Worm (Caenorhabditis elegans): ENCODE measurements around the gene srh-102.

Gene srh-102

DNA sequence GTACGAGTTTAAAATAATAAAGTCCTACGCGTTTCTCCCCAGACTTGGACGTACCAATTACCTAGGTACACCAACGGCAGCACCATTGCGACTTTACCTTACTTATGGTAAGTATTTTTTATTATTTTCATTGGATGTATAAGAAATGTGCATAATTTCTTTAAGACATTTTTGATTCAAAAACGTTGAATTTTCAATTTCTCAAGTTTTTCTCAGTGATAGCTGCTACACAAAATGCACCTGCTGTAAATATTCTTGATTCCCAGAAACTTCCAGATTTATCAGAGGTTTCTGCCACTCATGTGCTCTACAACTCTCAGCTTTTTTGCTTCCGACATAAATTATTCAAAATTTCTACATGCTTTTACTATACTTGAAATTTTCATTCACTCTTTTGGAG, 16.7 kb upstream of the srh-102 start, which contains the start of gene srh-159:
srh-159 (plus strand) TSS at position 301 of the 400 bp plus-strand sequence.
- no peak for TF ChIP-seq ztf-29 (GFP tag; IDR thresholded peaks at IDR 0.05)
- no peak for TF ChIP-seq ztf-23 (GFP tag; IDR thresholded peaks at IDR 0.05)
- TF ChIP-seq flt-1 (GFP tag; IDR thresholded peaks at IDR 0.05), result no peak
- no peak for TF ChIP-seq cog-1 (tag; optimal IDR thresholded peaks at IDR 0.05)
- TF ChIP-seq ref-1 (GFP tag; conservative IDR thresholded peaks at IDR 0.05), result no peak
- TF ChIP-seq T22C8.4 (GFP tag; IDR thresholded peaks at IDR 0.05), result no peak
- no peak for TF ChIP-seq tab-1 (GFP tag; IDR thresholded peaks at IDR 0.05)
- no peak for TF ChIP-seq med-1 (GFP tag; optimal IDR thresholded peaks at IDR 0.05; ENCODE audit: insufficient read depth)
- TF ChIP-seq klf-2 (GFP tag; conservative IDR thresholded peaks at IDR 0.05), result no peak

DNA sequence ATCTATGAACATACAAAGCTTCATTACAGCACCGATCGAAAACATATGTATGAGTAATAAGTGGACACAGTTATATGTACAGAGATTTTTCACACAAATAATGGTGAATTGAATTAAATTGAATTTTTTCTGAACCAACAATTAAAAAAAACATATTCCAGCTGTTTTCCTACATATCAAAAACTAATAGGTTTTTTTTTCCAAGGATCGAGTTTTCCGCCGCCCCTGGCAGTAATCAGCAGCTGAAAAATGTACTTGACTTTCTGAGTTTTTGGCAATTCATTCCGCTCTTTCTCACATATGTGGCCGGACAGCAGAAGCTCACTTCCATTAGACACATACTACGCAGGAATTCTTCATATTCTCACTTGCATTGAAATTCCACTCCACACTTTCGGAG, 13.1 kb upstream of the srh-102 start, which contains the start of gene srh-174:
srh-174 (plus strand) TSS at position 301 of the 400 bp plus-strand sequence.
- TF ChIP-seq flt-1 (GFP tag; IDR thresholded peaks at IDR 0.05) (no peak), T22C8.4 (GFP tag; IDR thresholded peaks at IDR 0.05) (no peak), klf-2 (GFP tag; conservative IDR thresholded peaks at IDR 0.05) (no peak), tab-1 (GFP tag; IDR thresholded peaks at IDR 0.05) (no peak), med-1 (GFP tag; optimal IDR thresholded peaks at IDR 0.05; ENCODE audit: insufficient read depth) (no peak), ztf-29 (GFP tag; IDR thresholded peaks at IDR 0.05) (no peak), ref-1 (GFP tag; conservative IDR thresholded peaks at IDR 0.05) (no peak), ztf-23 (GFP tag; IDR thresholded peaks at IDR 0.05) (no peak)

DNA sequence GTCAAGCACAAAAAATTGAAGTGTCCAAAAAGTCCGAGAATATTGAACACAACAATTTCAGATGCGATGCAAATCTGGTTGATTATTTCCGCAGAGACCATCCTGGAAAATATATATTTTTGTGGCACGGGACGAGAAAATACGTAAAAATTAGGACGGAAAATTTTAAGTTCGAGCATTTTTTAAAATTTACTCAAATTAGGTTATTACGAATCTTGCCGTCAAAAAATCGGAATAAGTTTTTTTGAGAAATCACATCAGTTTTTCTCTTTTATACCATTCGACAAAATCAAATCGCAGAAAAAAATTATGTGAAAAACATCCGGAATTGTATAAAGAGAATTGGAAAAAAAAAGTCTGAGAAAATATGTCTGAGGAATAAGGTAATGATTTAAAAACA, 12.7 kb upstream of the srh-102 start, which contains the start of gene srsx-1:
srsx-1 (minus strand) TSS at position 101 of the 400 bp plus-strand sequence.
- TF ChIP-seq klf-2 (GFP tag; conservative IDR thresholded peaks at IDR 0.05) (no peak), ztf-29 (GFP tag; IDR thresholded peaks at IDR 0.05) (no peak), ztf-23 (GFP tag; IDR thresholded peaks at IDR 0.05) (no peak), tab-1 (GFP tag; IDR thresholded peaks at IDR 0.05) (no peak), flt-1 (GFP tag; IDR thresholded peaks at IDR 0.05) (no peak), T22C8.4 (GFP tag; IDR thresholded peaks at IDR 0.05) (no peak), med-1 (GFP tag; optimal IDR thresholded peaks at IDR 0.05; ENCODE audit: insufficient read depth) (no peak), cog-1 (tag; optimal IDR thresholded peaks at IDR 0.05) (no peak), ref-1 (GFP tag; conservative IDR thresholded peaks at IDR 0.05) (no peak)

DNA sequence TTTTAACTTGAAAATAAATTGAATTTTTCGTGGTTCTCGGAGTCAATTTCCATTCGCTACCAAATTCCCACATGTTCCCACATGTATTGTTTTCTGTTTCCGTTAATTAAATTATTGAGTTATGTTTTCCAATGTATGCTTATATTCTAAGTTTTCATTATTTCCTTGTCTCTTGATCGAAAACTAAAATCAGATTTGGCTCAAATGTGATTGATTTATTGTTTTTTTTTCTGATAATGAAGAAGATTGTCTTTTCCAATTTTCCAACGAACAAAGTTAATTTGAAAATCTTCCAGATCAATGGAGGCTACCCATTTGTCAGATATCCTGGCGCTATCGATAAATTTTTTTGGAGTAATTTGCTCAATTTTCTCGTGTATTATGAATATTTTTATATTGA, 8.4 kb upstream of the srh-102 start, which contains the start of gene srbc-25:
srbc-25 (plus strand) TSS at position 301 of the 400 bp plus-strand sequence.
- no peak for TF ChIP-seq med-1 (GFP tag; optimal IDR thresholded peaks at IDR 0.05; ENCODE audit: insufficient read depth)
- TF ChIP-seq flt-1 (GFP tag; IDR thresholded peaks at IDR 0.05), result no peak
- TF ChIP-seq T22C8.4 (GFP tag; IDR thresholded peaks at IDR 0.05), result no peak

DNA sequence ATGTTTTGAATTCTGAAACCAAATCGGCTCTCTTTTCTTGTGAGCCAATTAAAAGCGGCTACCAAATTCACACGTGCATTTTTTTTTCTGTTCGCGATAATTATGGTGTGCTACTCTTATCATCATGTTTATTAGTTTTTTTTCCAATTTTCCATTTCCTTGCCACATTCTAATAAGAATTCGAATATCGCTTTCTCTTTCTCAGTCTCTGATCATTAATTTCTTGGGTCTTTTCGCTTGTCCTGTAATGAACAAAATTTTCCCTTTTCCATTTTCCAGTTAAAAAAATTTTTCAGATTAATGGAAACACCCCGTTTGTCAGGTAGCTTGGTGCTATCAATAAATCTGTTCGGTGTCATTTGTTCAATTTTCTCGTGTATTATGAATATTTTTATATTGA, 6.2 kb upstream of the srh-102 start, which contains the start of gene srbc-26:
srbc-26 (plus strand) TSS at position 301 of the 400 bp plus-strand sequence.
- TF ChIP-seq med-1 (GFP tag; optimal IDR thresholded peaks at IDR 0.05; ENCODE audit: insufficient read depth), result no peak
- no peak for TF ChIP-seq cog-1 (tag; optimal IDR thresholded peaks at IDR 0.05)
- no peak for TF ChIP-seq tab-1 (GFP tag; IDR thresholded peaks at IDR 0.05)
- TF ChIP-seq ztf-29 (GFP tag; IDR thresholded peaks at IDR 0.05), result no peak
- no peak for TF ChIP-seq ref-1 (GFP tag; conservative IDR thresholded peaks at IDR 0.05)
- TF ChIP-seq klf-2 (GFP tag; conservative IDR thresholded peaks at IDR 0.05), result no peak
- no peak for TF ChIP-seq flt-1 (GFP tag; IDR thresholded peaks at IDR 0.05)
- no peak for TF ChIP-seq T22C8.4 (GFP tag; IDR thresholded peaks at IDR 0.05)

DNA sequence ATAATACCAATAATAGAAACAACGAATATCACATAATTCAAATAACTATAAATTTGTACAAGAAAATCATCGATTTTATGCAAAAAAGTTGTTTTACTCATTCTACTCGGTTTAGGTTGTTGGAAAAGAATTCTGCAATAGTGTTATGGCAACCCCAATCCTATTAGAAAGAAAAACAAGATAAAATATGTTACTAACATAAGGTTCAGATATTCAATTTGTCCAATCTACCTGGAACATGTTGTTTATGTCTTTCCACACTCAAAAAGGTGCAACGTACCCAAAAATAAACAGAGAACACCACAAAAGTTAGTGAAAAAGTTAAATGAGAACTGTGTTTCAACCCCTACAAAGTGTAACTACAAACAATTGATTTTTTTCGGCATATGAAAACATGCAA, 5.5 kb upstream of the srh-102 start, which contains the start of gene srw-51:
srw-51 (minus strand) TSS at position 101 of the 400 bp plus-strand sequence.
- TF ChIP-seq cog-1 (tag; optimal IDR thresholded peaks at IDR 0.05), result no peak
- no peak for TF ChIP-seq klf-2 (GFP tag; conservative IDR thresholded peaks at IDR 0.05)
- no peak for TF ChIP-seq flt-1 (GFP tag; IDR thresholded peaks at IDR 0.05)

DNA sequence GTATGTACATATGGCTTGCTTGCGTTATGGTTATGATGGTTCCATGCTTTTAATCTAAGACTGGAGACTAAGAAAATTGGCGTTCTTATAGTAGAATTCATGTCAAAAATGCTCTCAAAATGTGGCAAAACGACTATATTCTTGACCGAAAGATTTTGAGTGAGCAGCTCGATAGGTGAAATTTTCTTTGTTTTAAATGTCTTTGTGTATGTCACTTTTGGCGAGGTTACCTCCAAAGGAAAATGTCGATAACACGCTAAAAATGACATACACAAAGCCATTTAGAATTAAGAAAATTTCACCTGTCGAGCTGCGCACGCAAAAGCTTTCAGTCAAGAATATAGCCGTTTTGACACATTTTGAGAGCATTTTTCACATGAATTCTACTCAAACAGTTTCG, 2.1 kb upstream of the srh-102 start, which contains the start of gene srz-66:
srz-66 (minus strand) TSS at position 101 of the 400 bp plus-strand sequence.
- no peak for TF ChIP-seq ztf-23 (GFP tag; IDR thresholded peaks at IDR 0.05)
- TF ChIP-seq T22C8.4 (GFP tag; IDR thresholded peaks at IDR 0.05), result no peak
- no peak for TF ChIP-seq ref-1 (GFP tag; conservative IDR thresholded peaks at IDR 0.05)
- TF ChIP-seq med-1 (GFP tag; optimal IDR thresholded peaks at IDR 0.05; ENCODE audit: insufficient read depth), result no peak

DNA sequence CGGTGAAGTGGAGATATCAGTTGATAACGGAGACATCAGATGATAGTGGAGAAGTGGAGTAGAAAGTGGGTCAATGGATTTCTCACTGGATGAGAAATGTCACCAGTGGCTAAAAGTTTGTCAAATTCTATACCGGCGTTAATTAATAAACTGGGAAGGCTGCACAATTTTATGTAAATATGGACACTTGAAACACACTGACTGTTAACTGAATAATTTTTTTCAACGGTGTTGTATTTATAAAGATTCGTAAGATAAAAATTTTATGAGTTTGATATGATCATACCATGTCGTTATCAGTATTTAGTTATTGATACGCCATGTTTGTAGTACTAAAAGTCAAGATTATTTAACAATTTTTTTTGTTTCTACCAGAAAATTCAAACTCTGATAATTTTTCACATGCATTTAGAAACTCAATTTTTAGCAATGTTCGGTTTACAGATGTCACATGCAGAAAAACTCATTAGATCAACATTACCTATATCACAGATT, 5.8 kb downstream of the srh-102 start, which contains the start of gene F40D4.12:
F40D4.12 (plus strand) TSS at position 445 of the 495 bp plus-strand sequence.
- TF ChIP-seq tab-1 (GFP tag; IDR thresholded peaks at IDR 0.05), result no peak
- TF ChIP-seq med-1 (GFP tag; optimal IDR thresholded peaks at IDR 0.05; ENCODE audit: insufficient read depth), result no peak

DNA sequence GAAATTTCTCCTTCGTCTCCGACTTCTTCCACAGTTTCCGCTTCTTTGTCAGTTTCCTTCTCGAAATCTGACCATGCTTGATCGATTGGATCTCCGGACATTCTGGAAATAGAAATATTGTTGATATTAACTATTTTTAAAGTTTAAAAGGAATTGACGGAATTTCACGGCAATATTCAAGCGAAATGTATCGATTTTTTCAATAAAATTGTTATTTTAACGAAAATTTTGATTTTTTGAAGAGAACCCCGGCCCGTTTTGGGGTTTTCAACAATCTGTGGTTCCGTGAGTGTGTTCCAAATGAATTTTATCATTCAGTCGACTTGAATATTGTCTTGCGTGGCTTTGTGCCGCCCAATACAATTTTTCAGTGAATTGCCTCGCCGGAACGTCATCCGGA, 8.2 kb downstream of the srh-102 start, which contains the start of gene F40D4.13:
F40D4.13 (minus strand) TSS at position 101 of the 400 bp plus-strand sequence.
- TF ChIP-seq ztf-29 (GFP tag; IDR thresholded peaks at IDR 0.05) (no peak), klf-2 (GFP tag; conservative IDR thresholded peaks at IDR 0.05) (no peak), tab-1 (GFP tag; IDR thresholded peaks at IDR 0.05) (no peak), T22C8.4 (GFP tag; IDR thresholded peaks at IDR 0.05) (no peak), med-1 (GFP tag; optimal IDR thresholded peaks at IDR 0.05; ENCODE audit: insufficient read depth) (no peak), ref-1 (GFP tag; conservative IDR thresholded peaks at IDR 0.05) (no peak), flt-1 (GFP tag; IDR thresholded peaks at IDR 0.05) (no peak), cog-1 (tag; optimal IDR thresholded peaks at IDR 0.05) (no peak), ztf-23 (GFP tag; IDR thresholded peaks at IDR 0.05) (no peak)

DNA sequence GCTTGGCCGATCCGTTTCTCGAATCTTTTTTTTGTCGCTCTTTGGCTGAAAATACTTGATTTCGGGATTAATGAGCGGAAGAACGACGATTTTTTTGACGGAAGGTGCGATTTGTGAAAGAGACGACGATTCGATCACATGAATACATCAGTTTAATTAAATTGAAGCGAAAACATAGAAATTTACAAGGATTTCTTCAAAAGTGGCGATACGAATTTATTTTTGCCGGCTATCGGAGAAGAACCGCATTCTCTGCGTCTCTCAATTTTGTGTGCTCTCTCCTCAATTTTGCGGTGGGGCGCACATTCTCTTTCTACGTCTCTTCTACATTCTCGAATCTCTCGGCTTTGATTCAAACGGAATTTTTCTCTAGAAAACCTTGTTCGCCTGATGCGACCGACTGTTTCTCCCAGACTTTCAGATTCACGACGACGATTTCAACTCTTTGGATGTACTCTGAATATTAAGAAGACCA, 9.9 kb downstream of the srh-102 start, which contains the start of gene F40D4.17:
F40D4.17 (minus strand) TSS at position 51 of the 475 bp plus-strand sequence.
- TF ChIP-seq flt-1 (GFP tag; IDR thresholded peaks at IDR 0.05), result no peak
- no peak for TF ChIP-seq cog-1 (tag; optimal IDR thresholded peaks at IDR 0.05)
- no peak for TF ChIP-seq med-1 (GFP tag; optimal IDR thresholded peaks at IDR 0.05; ENCODE audit: insufficient read depth)
- TF ChIP-seq ztf-29 (GFP tag; IDR thresholded peaks at IDR 0.05), result no peak
- TF ChIP-seq ztf-23 (GFP tag; IDR thresholded peaks at IDR 0.05), result no peak
- TF ChIP-seq T22C8.4 (GFP tag; IDR thresholded peaks at IDR 0.05), result no peak
- TF ChIP-seq klf-2 (GFP tag; conservative IDR thresholded peaks at IDR 0.05), result no peak
- TF ChIP-seq tab-1 (GFP tag; IDR thresholded peaks at IDR 0.05), result no peak
- no peak for TF ChIP-seq ref-1 (GFP tag; conservative IDR thresholded peaks at IDR 0.05)
